Worm (Caenorhabditis elegans) whole organism, L3 larva: Measurements from ENCODE around the gene F58A4.2.

Source experiments
- R02D3.7 ChIP-seq: fragments of 150-350 bp; optimal IDR thresholded peaks from 2 replicates; lab custom pipeline; 2014; ENCODE audit warnings: missing biosample characterization, missing genetic modification characterization
- ZK546.5 ChIP-seq: sonication (generic microtip); optimal IDR thresholded peaks from 2 replicates; lab custom pipeline; 2017; ENCODE audit warnings: missing biosample characterization, missing genetic modification characterization
- aly-2 ChIP-seq: fragments of 150-350 bp; optimal IDR thresholded peaks from 2 replicates; lab custom pipeline; 2014; ENCODE audit warnings: missing biosample characterization, missing genetic modification characterization
- ama-1 ChIP-seq: fragments of 150-350 bp; optimal IDR thresholded peaks from 2 replicates; lab custom pipeline; 2018
- ceh-16 ChIP-seq: sonication (generic microtip); optimal IDR thresholded peaks from 2 replicates; lab custom pipeline; 2017; ENCODE audit warnings: missing biosample characterization, missing genetic modification characterization
- ceh-82 ChIP-seq: fragments of 150-350 bp; optimal IDR thresholded peaks from 2 replicates; lab custom pipeline; 2014; ENCODE audit warnings: missing biosample characterization, missing genetic modification characterization
- daf-12 ChIP-seq: fragments of 150-350 bp; optimal IDR thresholded peaks from 2 replicates; lab custom pipeline; 2014; ENCODE audit warnings: missing biosample characterization, missing genetic modification reagents, missing genetic modification characterization
- egl-5 ChIP-seq: fragments of 150-350 bp; optimal IDR thresholded peaks from 2 replicates; lab custom pipeline; 2017; ENCODE audit warnings: missing biosample characterization, missing genetic modification reagents, missing genetic modification characterization, inconsistent platforms
- elt-1 ChIP-seq: fragments of 150-350 bp; optimal IDR thresholded peaks from 2 replicates; lab custom pipeline; 2014; ENCODE audit warnings: missing biosample characterization, missing genetic modification characterization
- elt-3 ChIP-seq, 3 experiments: fragments of 150-350 bp in 1 of 3; sonication (generic microtip) in 2 of 3; optimal IDR thresholded peaks; 2 replicates in 2 of 3; 4 replicates in 1 of 3; lab custom pipeline; 2014 to 2017; ENCODE audit warnings: missing biosample characterization in 3 of 3, missing genetic modification characterization in 3 of 3
- eor-1 ChIP-seq, 2 experiments: fragments of 150-350 bp; optimal IDR thresholded peaks; 2 replicates each; lab custom pipeline; 2014 to 2018; ENCODE audit warnings: missing biosample characterization in 2 of 2, missing genetic modification characterization in 2 of 2
- fkh-10 ChIP-seq: sonication (generic microtip); optimal IDR thresholded peaks from 2 replicates; lab custom pipeline; 2017; ENCODE audit warnings: missing biosample characterization, missing genetic modification reagents, missing genetic modification characterization
- fos-1 ChIP-seq: fragments of 150-350 bp; optimal IDR thresholded peaks from 2 replicates; lab custom pipeline; 2014; ENCODE audit warnings: missing biosample characterization, missing genetic modification characterization
- hmg-11 ChIP-seq: sonication (generic microtip); optimal IDR thresholded peaks from 2 replicates; lab custom pipeline; 2016; ENCODE audit warnings: missing genetic modification characterization, missing compliant biosample characterization
- jun-1 ChIP-seq: fragments of 150-350 bp; optimal IDR thresholded peaks from 2 replicates; lab custom pipeline; 2014; ENCODE audit warnings: missing biosample characterization, missing genetic modification reagents, missing genetic modification characterization
- lin-15B ChIP-seq: fragments of 150-350 bp; optimal IDR thresholded peaks from 2 replicates; lab custom pipeline; 2014; ENCODE audit warnings: missing biosample characterization, missing genetic modification characterization
- lsy-12 ChIP-seq: sonication (generic microtip); optimal IDR thresholded peaks from 2 replicates; lab custom pipeline; 2016; ENCODE audit warnings: mild to moderate bottlenecking, missing genetic modification characterization, missing compliant biosample characterization
- mdl-1 ChIP-seq: fragments of 150-350 bp; optimal IDR thresholded peaks from 2 replicates; lab custom pipeline; 2014; ENCODE audit warnings: missing biosample characterization, missing genetic modification characterization
- nfya-1 ChIP-seq: sonication (generic microtip); optimal IDR thresholded peaks from 2 replicates; lab custom pipeline; 2017; ENCODE audit warnings: missing genetic modification characterization, mild to moderate bottlenecking, missing compliant biosample characterization, antibody characterized with exemption, moderate library complexity; ENCODE audit not compliant: insufficient read depth
- nhr-11 ChIP-seq: fragments of 150-350 bp; optimal IDR thresholded peaks from 2 replicates; lab custom pipeline; 2014; ENCODE audit warnings: missing biosample characterization, missing genetic modification characterization
- nhr-12 ChIP-seq: fragments of 150-350 bp; optimal IDR thresholded peaks from 2 replicates; lab custom pipeline; 2014; ENCODE audit warnings: missing biosample characterization, missing genetic modification characterization
- nhr-237 ChIP-seq: fragments of 150-350 bp; optimal IDR thresholded peaks from 2 replicates; lab custom pipeline; 2014; ENCODE audit warnings: missing biosample characterization, missing genetic modification characterization
- nhr-25 ChIP-seq: sonication (generic microtip); optimal IDR thresholded peaks from 2 replicates; lab custom pipeline; 2017; ENCODE audit warnings: missing biosample characterization, missing genetic modification characterization
- nhr-43 ChIP-seq: sonication (generic microtip); optimal IDR thresholded peaks from 2 replicates; lab custom pipeline; 2016; ENCODE audit warnings: mild to moderate bottlenecking, missing genetic modification characterization, missing compliant biosample characterization; ENCODE audit not compliant: poor library complexity, severe bottlenecking
- nhr-67 ChIP-seq: fragments of 150-350 bp; optimal IDR thresholded peaks from 2 replicates; lab custom pipeline; 2014; ENCODE audit warnings: missing biosample characterization, missing genetic modification characterization
- nhr-76 ChIP-seq: fragments of 150-350 bp; sonication (generic microtip); optimal IDR thresholded peaks from 5 replicates; lab custom pipeline; 2014; ENCODE audit warnings: missing biosample characterization, missing genetic modification characterization
- nhr-77 ChIP-seq: fragments of 150-350 bp; optimal IDR thresholded peaks from 2 replicates; lab custom pipeline; 2014; ENCODE audit warnings: missing biosample characterization, missing genetic modification characterization
- pqm-1 ChIP-seq: fragments of 150-350 bp; optimal IDR thresholded peaks from 2 replicates; lab custom pipeline; 2017; ENCODE audit warnings: missing biosample characterization, missing genetic modification characterization, inconsistent platforms
- sea-2 ChIP-seq: fragments of 150-350 bp; sonication (generic microtip); optimal IDR thresholded peaks from 4 replicates; lab custom pipeline; 2014; ENCODE audit warnings: missing biosample characterization, missing genetic modification reagents, missing genetic modification characterization
- skn-1 ChIP-seq: fragments of 150-350 bp; optimal IDR thresholded peaks from 2 replicates; lab custom pipeline; 2014; ENCODE audit warnings: missing biosample characterization, missing genetic modification characterization
- snpc-4 ChIP-seq: fragments of 150-350 bp; optimal IDR thresholded peaks from 2 replicates; lab custom pipeline; 2014; ENCODE audit warnings: missing biosample characterization, missing genetic modification characterization
- tbx-2 ChIP-seq: sonication (generic microtip); optimal IDR thresholded peaks from 2 replicates; lab custom pipeline; 2016; ENCODE audit warnings: mild to moderate bottlenecking, missing genetic modification characterization, missing compliant biosample characterization
- unc-62 ChIP-seq: fragments of 150-350 bp; sonication (generic microtip); optimal IDR thresholded peaks from 4 replicates; lab custom pipeline; 2014; ENCODE audit warnings: missing biosample characterization, missing genetic modification reagents, missing genetic modification characterization
- zag-1 ChIP-seq: fragments of 150-350 bp; optimal IDR thresholded peaks from 2 replicates; lab custom pipeline; 2014; ENCODE audit warnings: missing biosample characterization, missing genetic modification characterization
- ztf-11 ChIP-seq: fragments of 150-350 bp; optimal IDR thresholded peaks from 2 replicates; lab custom pipeline; 2014; ENCODE audit warnings: missing biosample characterization, missing genetic modification characterization
- ztf-4 ChIP-seq: fragments of 150-350 bp; optimal IDR thresholded peaks from 2 replicates; lab custom pipeline; 2014; ENCODE audit warnings: missing biosample characterization, missing genetic modification characterization

Gene F58A4.2

ce11 chrIII:9568451-9568850 lies 32.1 kb downstream of the F58A4.2 start, which contains the start of gene C48B4.13:
Gene C48B4.13, plus strand, starts transcription at chrIII:9568751.
- TF ChIP-seq R02D3.7 (tag; lab: Kevin White, UChicago) (no peak), nhr-237 (tag; lab: Kevin White, UChicago) (no peak), aly-2 (no peak), ZK546.5 (tag; lab: Kevin White, UChicago) (no peak), elt-1 (tag; lab: Kevin White, UChicago) (no peak), eor-1 (tag; optimal IDR thresholded peaks at IDR 0.05; lab: Kevin White, UChicago) (no peak), nhr-11 (tag; lab: Kevin White, UChicago) (no peak), elt-3 (tag; optimal IDR thresholded peaks at IDR 0.05; lab: Kevin White, UChicago) (no peak), ceh-82 (tag; lab: Kevin White, UChicago) (no peak), ztf-11 (tag; lab: Kevin White, UChicago) (no peak), unc-62 (GFP tag; lab: Kevin White, UChicago) (no peak), nhr-43 (tag; lab: Kevin White, UChicago) (no peak), skn-1 (no peak), fos-1 (tag; lab: Kevin White, UChicago) (no peak), daf-12 (tag; lab: Kevin White, UChicago) (no peak), tbx-2 (tag; lab: Kevin White, UChicago) (no peak), mdl-1 (tag; lab: Kevin White, UChicago) (no peak), egl-5 (no peak), jun-1 (no peak)

- no peak for TF ChIP-seq skn-1
- no peak for TF ChIP-seq elt-1 (tag; lab: Kevin White, UChicago)
- TF ChIP-seq nhr-43 (tag; lab: Kevin White, UChicago): no peak
- TF ChIP-seq zag-1 (tag; lab: Kevin White, UChicago): no peak
- no peak for TF ChIP-seq ceh-16 (tag; lab: Kevin White, UChicago)
- TF ChIP-seq ztf-4 (tag; lab: Kevin White, UChicago): no peak
- TF ChIP-seq nhr-25 (tag; lab: Kevin White, UChicago): no peak
- no peak for TF ChIP-seq pqm-1 (tag; lab: Kevin White, UChicago)
- TF ChIP-seq mdl-1 (tag; lab: Kevin White, UChicago): no peak
- TF ChIP-seq lin-15B (tag; lab: Kevin White, UChicago): no peak
- no peak for TF ChIP-seq snpc-4 (tag; lab: Kevin White, UChicago)
- TF ChIP-seq nhr-67 (tag; lab: Kevin White, UChicago): no peak
- no peak for TF ChIP-seq nhr-77 (tag; lab: Kevin White, UChicago)
- TF ChIP-seq, all 47 proteins: peak for 0
Measured at ce11 chrIII:9565973-9566372, 34.6 kb downstream of the F58A4.2 start, which contains the start of gene C48B4.11. Gene C48B4.11, minus strand, starts transcription at chrIII:9566115.

ce11 chrIII:9564410-9564809 lies 36.1 kb downstream of the F58A4.2 start, which contains the start of gene C48B4.10:
Gene C48B4.10, minus strand, starts transcription at chrIII:9564510.
- TF ChIP-seq ztf-4 (tag; lab: Kevin White, UChicago): no peak
- no peak for TF ChIP-seq nhr-67 (tag; lab: Kevin White, UChicago)
- TF ChIP-seq ama-1 (lab: Kevin White, UChicago): no peak
- no peak for TF ChIP-seq aly-2

- no peak for TF ChIP-seq elt-1 (tag; lab: Kevin White, UChicago)
- no peak for TF ChIP-seq tbx-2 (tag; lab: Kevin White, UChicago)
- no peak for TF ChIP-seq mdl-1 (tag; lab: Kevin White, UChicago)
- TF ChIP-seq ZK546.5 (tag; lab: Kevin White, UChicago): no peak
- TF ChIP-seq nhr-67 (tag; lab: Kevin White, UChicago): no peak
- no peak for TF ChIP-seq sea-2 (GFP tag; lab: Kevin White, UChicago)
- TF ChIP-seq fkh-10: no peak
- no peak for TF ChIP-seq fos-1 (tag; lab: Kevin White, UChicago)
- no peak for TF ChIP-seq aly-2
- no peak for TF ChIP-seq nhr-12
- TF ChIP-seq lsy-12 (tag; lab: Kevin White, UChicago): no peak
- no peak for TF ChIP-seq ceh-16 (tag; lab: Kevin White, UChicago)
- no peak for TF ChIP-seq daf-12 (tag; lab: Kevin White, UChicago)
- TF ChIP-seq elt-3 (tag; optimal IDR thresholded peaks at IDR 0.05; lab: Kevin White, UChicago): no peak
- TF ChIP-seq skn-1: no peak
- TF ChIP-seq nhr-76 (tag; lab: Kevin White, UChicago): no peak
- TF ChIP-seq ztf-4 (tag; lab: Kevin White, UChicago): no peak
- TF ChIP-seq eor-1 (tag; optimal IDR thresholded peaks at IDR 0.05; lab: Kevin White, UChicago): no peak
- no peak for TF ChIP-seq nfya-1 (tag; lab: Kevin White, UChicago)
- TF ChIP-seq hmg-11: no peak
Measured at ce11 chrIII:9563235-9563634, 37.3 kb downstream of the F58A4.2 start, which contains the start of gene C48B4.9. Gene C48B4.9, minus strand, starts transcription at chrIII:9563335.
